In genomic region chr3R:13452851-13453255, dm6 we compare ENCODE assay signal across 1 fruit fly cellular context.
TF ChIP-seq lines count a peak whose summit lies in the region.

No protein-coding gene starts in this region.

TF ChIP-seq in whole organism, embryonic, 481 proteins besides CTCF, POLR2A, EP300 and RAD21 (continued from another document):
- no peak for TF ChIP-seq amos (GFP tag; IDR thresholded peaks at IDR 0.05; lab: Robert Waterston, UW; ENCODE audit: partially characterized antibody)
- no peak for TF ChIP-seq CG8765 (GFP tag; IDR thresholded peaks at IDR 0.05; lab: Robert Waterston, UW)
- TF ChIP-seq Bteb2 (GFP tag; optimal IDR thresholded peaks at IDR 0.05; lab: Kevin White, UChicago) = peak; percentile 21
- TF ChIP-seq HLH4C (GFP tag; IDR thresholded peaks at IDR 0.05; lab: Robert Waterston, UW; ENCODE audit: partially characterized antibody) = no peak
- no peak for TF ChIP-seq Bgb (GFP tag; IDR thresholded peaks at IDR 0.05; lab: Robert Waterston, UW; ENCODE audit: partially characterized antibody)
- no peak for TF ChIP-seq nerfin-2 (GFP tag; IDR thresholded peaks at IDR 0.05; lab: Robert Waterston, UW; ENCODE audit: partially characterized antibody)
- no peak for TF ChIP-seq fd64A (GFP tag; optimal IDR thresholded peaks at IDR 0.05; lab: Kevin White, UChicago)
- TF ChIP-seq CG11093 (GFP tag; IDR thresholded peaks at IDR 0.05; lab: Robert Waterston, UW) = peak; percentile 58; the same call in 1 of the 3 replicates
- peak; percentile 64 for TF ChIP-seq CG4854 (GFP tag; optimal IDR thresholded peaks at IDR 0.05; lab: Kevin White, UChicago)
- TF ChIP-seq Side (GFP tag; optimal IDR thresholded peaks at IDR 0.05; lab: Kevin White, UChicago) = peak; percentile 36
